Worm (Caenorhabditis elegans): ENCODE measurements around the gene rga-5.

- TF ChIP-seq him-1 (tag; optimal IDR thresholded peaks at IDR 0.05) (no peak), dao-5 (tag; optimal IDR thresholded peaks at IDR 0.05) (no peak)
Measured at ce11 chrIV:13778710-13779109, 49.0 kb upstream of the rga-5 start, which contains the start of gene gly-10.

All from whole organism, L4/young adult.